Fruit fly (Drosophila melanogaster): ENCODE results near the gene CG15317.

- TF ChIP-seq psq (optimal IDR thresholded peaks at IDR 0.05): no peak
- no peak for TF ChIP-seq insv (optimal IDR thresholded peaks at IDR 0.05)
- no peak for TF ChIP-seq h (optimal IDR thresholded peaks at IDR 0.05)
- TF ChIP-seq Myc (optimal IDR thresholded peaks at IDR 0.05): no peak
These were observed 24.2 kb upstream of the CG15317 start for dm6 chrX:9580544-9580943.

All from Kc167 (cell line).